Worm (Caenorhabditis elegans) whole organism, L4 larva: ENCODE measurements around the gene C34F6.10.

Source experiments
- ceh-44 ChIP-seq: fragments of 200-800 bp; sonication (Bioruptor generic); IDR thresholded peaks from 2 replicates; pipeline ENCODE4 v1.3.6; 2022; ENCODE audit warnings: missing genetic modification reagents, missing genetic modification characterization, missing compliant biosample characterization
- daf-16 ChIP-seq, 3 experiments: sonication (generic microtip); optimal IDR thresholded peaks; 2 replicates each; lab custom pipeline; 2016 to 2017; ENCODE audit warnings: missing genetic modification characterization in 3 of 3, missing genetic modification reagents in 3 of 3, mild to moderate bottlenecking in 2 of 3, missing compliant biosample characterization in 2 of 3, missing biosample characterization in 1 of 3, moderate library complexity in 1 of 3
- dve-1 ChIP-seq: sonication (generic microtip); optimal IDR thresholded peaks from 2 replicates; lab custom pipeline; 2017; ENCODE audit warnings: antibody characterized with exemption, mild to moderate bottlenecking, missing genetic modification characterization, missing compliant biosample characterization; ENCODE audit not compliant: insufficient read depth
- hif-1 ChIP-seq, 2 experiments: sonication (generic microtip); optimal IDR thresholded peaks; 2 replicates each; lab custom pipeline; 2016 to 2017; ENCODE audit warnings: missing compliant biosample characterization in 2 of 2, missing genetic modification characterization in 2 of 2, missing genetic modification reagents in 2 of 2, missing genotype in 2 of 2, mild to moderate bottlenecking in 1 of 2
- madf-5 ChIP-seq, 2 experiments: fragments of 200-800 bp; sonication (Bioruptor generic); IDR thresholded peaks; 2 replicates each; pipeline ENCODE4 v1.3.6; 2022; ENCODE audit warnings: missing compliant biosample characterization in 2 of 2, missing genetic modification characterization in 2 of 2
- mdl-1 ChIP-seq, 2 experiments: fragments of 150-350 bp in 1 of 2; sonication (generic microtip) in 1 of 2; optimal IDR thresholded peaks; 2 replicates each; lab custom pipeline; 2014 to 2017; ENCODE audit warnings: missing biosample characterization in 2 of 2, missing genetic modification characterization in 2 of 2
- mdt-29 ChIP-seq: fragments of 200-800 bp; sonication (Bioruptor generic); IDR thresholded peaks from 2 replicates; pipeline ENCODE4 v1.3.6; 2022; ENCODE audit warnings: missing genetic modification reagents, missing genetic modification characterization, missing compliant biosample characterization
- nhr-11 ChIP-seq: fragments of 150-350 bp; optimal IDR thresholded peaks from 2 replicates; lab custom pipeline; 2014; ENCODE audit warnings: missing biosample characterization, missing genetic modification characterization
- nhr-77 ChIP-seq: fragments of 150-350 bp; optimal IDR thresholded peaks from 2 replicates; lab custom pipeline; 2014; ENCODE audit warnings: missing biosample characterization, missing genetic modification characterization
- skn-1 ChIP-seq: fragments of 150-350 bp; optimal IDR thresholded peaks from 2 replicates; lab custom pipeline; 2014; ENCODE audit warnings: missing biosample characterization, missing genetic modification characterization
- snpc-4 ChIP-seq: fragments of 150-350 bp; optimal IDR thresholded peaks from 2 replicates; lab custom pipeline; 2014; ENCODE audit warnings: missing biosample characterization, missing genetic modification characterization
- unc-62 ChIP-seq, 3 experiments: fragments of 150-350 bp in 1 of 3; sonication (generic microtip); optimal IDR thresholded peaks in 2 of 3; peaks in 1 of 3; 1 replicate in 1 of 3; 2 replicates in 2 of 3; lab custom pipeline; 2014 to 2017; ENCODE audit warnings: missing biosample characterization in 3 of 3, missing genetic modification characterization in 3 of 3, missing genetic modification reagents in 3 of 3, missing genotype in 1 of 3
- zip-11 ChIP-seq: fragments of 200-800 bp; sonication (Bioruptor generic); IDR thresholded peaks from 2 replicates; pipeline ENCODE4 v1.3.6; 2022; ENCODE audit warnings: missing genetic modification characterization, missing compliant biosample characterization
- ztf-11 ChIP-seq: fragments of 150-350 bp; optimal IDR thresholded peaks from 2 replicates; lab custom pipeline; 2014; ENCODE audit warnings: missing biosample characterization, missing genetic modification characterization

DNA sequence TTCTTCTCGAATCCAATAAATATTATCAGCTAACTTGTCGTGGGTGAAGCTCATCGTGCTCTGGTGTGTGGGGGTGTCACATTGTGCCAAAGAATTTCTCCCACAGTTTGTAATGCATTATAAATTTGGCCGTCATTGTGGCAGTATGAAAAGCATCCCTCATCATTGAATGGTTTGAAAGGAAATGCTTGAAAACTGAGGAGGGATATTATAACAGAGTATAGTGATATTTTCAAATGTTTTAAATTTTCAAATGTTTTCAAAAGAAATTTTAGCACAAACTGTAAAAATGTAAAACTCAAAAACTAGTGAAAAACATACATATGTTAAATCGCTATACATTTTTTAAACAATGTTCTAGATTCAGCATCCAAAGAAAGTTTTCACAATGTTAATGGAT, 28.5 kb upstream of the C34F6.10 start, which contains the start of gene C03A3.3:
- TF ChIP-seq ztf-11 (no peak), unc-62 (GFP tag; optimal IDR thresholded peaks at IDR 0.05 in 1 of 2; lab: Kevin White, UChicago) (no peak), unc-62 (tag; optimal IDR thresholded peaks at IDR 0.05; lab: Kevin White, UChicago) (no peak), nhr-11 (tag; lab: Kevin White, UChicago) (no peak), skn-1 (tag; lab: Kevin White, UChicago) (no peak), mdl-1 (tag; optimal IDR thresholded peaks at IDR 0.05; lab: Kevin White, UChicago) (no peak), dve-1 (tag; lab: Kevin White, UChicago) (no peak), snpc-4 (tag; lab: Kevin White, UChicago) (no peak), hif-1 (tag; optimal IDR thresholded peaks at IDR 0.05; lab: Kevin White, UChicago) (no peak), zip-11 (GFP tag; lab: Robert Waterston, UW) (no peak), madf-5 (GFP tag; IDR thresholded peaks at IDR 0.05; lab: Robert Waterston, UW) (no peak), mdt-29 (GFP tag; lab: Robert Waterston, UW) (no peak), ceh-44 (GFP tag; lab: Robert Waterston, UW) (no peak), daf-16 (GFP tag; optimal IDR thresholded peaks at IDR 0.05; lab: Kevin White, UChicago) (no peak), daf-16 (tag; optimal IDR thresholded peaks at IDR 0.05; lab: Kevin White, UChicago) (no peak), nhr-77 (tag; lab: Kevin White, UChicago) (no peak)
